Worm (Caenorhabditis elegans) whole organism, mixed stage, embryonic: Measurements from ENCODE around the gene srlf-31.

Experiments
- M03D4.4 ChIP-seq: sonication (generic microtip); optimal IDR thresholded peaks from 2 replicates; lab custom pipeline; 2017; ENCODE audit warnings: mild to moderate bottlenecking, missing genetic modification characterization, missing compliant biosample characterization
- bed-3 ChIP-seq: fragments of 200-800 bp; sonication (Bioruptor generic); optimal IDR thresholded peaks from 3 replicates; lab custom pipeline; 2018; ENCODE audit warnings: mild to moderate bottlenecking, missing genetic modification characterization, moderate library complexity, missing compliant biosample characterization
- blmp-1 ChIP-seq: fragments of 150-350 bp; optimal IDR thresholded peaks from 2 replicates; lab custom pipeline; 2014; ENCODE audit warnings: missing biosample characterization, missing genetic modification characterization
- ceh-39 ChIP-seq: fragments of 150-350 bp; optimal IDR thresholded peaks from 2 replicates; lab custom pipeline; 2014; ENCODE audit warnings: missing biosample characterization, missing genetic modification characterization
- ceh-43 ChIP-seq: fragments of 200-800 bp; sonication (Bioruptor generic); optimal IDR thresholded peaks from 2 replicates; lab custom pipeline; 2018; ENCODE audit warnings: mild to moderate bottlenecking, missing genetic modification characterization, moderate library complexity, missing compliant biosample characterization
- ceh-83 ChIP-seq: fragments of 200-800 bp; sonication (Bioruptor generic); optimal IDR thresholded peaks from 2 replicates; lab custom pipeline; 2018; ENCODE audit warnings: mild to moderate bottlenecking, missing genetic modification characterization, missing compliant biosample characterization
- ces-1 ChIP-seq: fragments of 150-350 bp; optimal IDR thresholded peaks from 2 replicates; lab custom pipeline; 2014; ENCODE audit warnings: missing biosample characterization, missing genetic modification reagents, missing genetic modification characterization
- cnd-1 ChIP-seq: fragments of 200-800 bp; sonication (Bioruptor generic); optimal IDR thresholded peaks from 2 replicates; lab custom pipeline; 2018; ENCODE audit warnings: mild to moderate bottlenecking, missing genetic modification characterization, missing compliant biosample characterization
- drap-1 ChIP-seq: fragments of 200-800 bp; sonication (Bioruptor generic); optimal IDR thresholded peaks from 3 replicates; lab custom pipeline; 2018; ENCODE audit warnings: mild to moderate bottlenecking, missing genetic modification characterization, missing compliant biosample characterization
- elt-1 ChIP-seq: sonication (generic microtip); optimal IDR thresholded peaks from 2 replicates; lab custom pipeline; 2017; ENCODE audit warnings: missing genetic modification characterization, mild to moderate bottlenecking, missing compliant biosample characterization, antibody characterized with exemption, moderate library complexity, borderline replicate concordance; ENCODE audit not compliant: insufficient read depth
- elt-3 ChIP-seq: fragments of 150-350 bp; optimal IDR thresholded peaks from 2 replicates; lab custom pipeline; 2014; ENCODE audit warnings: missing biosample characterization, missing genetic modification characterization
- flh-1 ChIP-seq: fragments of 200-800 bp; sonication (Bioruptor generic); optimal IDR thresholded peaks from 2 replicates; lab custom pipeline; 2018; ENCODE audit warnings: mild to moderate bottlenecking, missing genetic modification characterization, moderate library complexity, missing compliant biosample characterization
- ham-2 ChIP-seq: fragments of 200-800 bp; sonication (Bioruptor generic); optimal IDR thresholded peaks from 2 replicates; lab custom pipeline; 2018; ENCODE audit warnings: mild to moderate bottlenecking, missing genetic modification characterization, missing compliant biosample characterization
- hlh-1 ChIP-seq: fragments of 150-350 bp; optimal IDR thresholded peaks from 2 replicates; lab custom pipeline; 2014; ENCODE audit warnings: missing biosample characterization, missing genetic modification reagents, missing genetic modification characterization
- lin-13 ChIP-seq: fragments of 150-350 bp; optimal IDR thresholded peaks from 2 replicates; lab custom pipeline; 2014; ENCODE audit warnings: missing biosample characterization, missing genetic modification characterization
- lin-32 ChIP-seq: fragments of 200-800 bp; sonication (Bioruptor generic); optimal IDR thresholded peaks from 2 replicates; lab custom pipeline; 2018; ENCODE audit warnings: mild to moderate bottlenecking, missing genetic modification characterization, missing compliant biosample characterization
- lsy-2 ChIP-seq: fragments of 150-350 bp; optimal IDR thresholded peaks from 2 replicates; lab custom pipeline; 2014; ENCODE audit warnings: missing biosample characterization, missing genetic modification characterization
- mab-5 ChIP-seq: fragments of 150-350 bp; optimal IDR thresholded peaks from 2 replicates; lab custom pipeline; 2014; ENCODE audit warnings: missing biosample characterization, missing genetic modification characterization
- mls-2 ChIP-seq: sonication (generic microtip); optimal IDR thresholded peaks from 2 replicates; lab custom pipeline; 2016; ENCODE audit warnings: mild to moderate bottlenecking, missing genetic modification characterization, moderate library complexity, missing compliant biosample characterization
- nhr-12 ChIP-seq: fragments of 150-350 bp; optimal IDR thresholded peaks from 2 replicates; lab custom pipeline; 2014; ENCODE audit warnings: missing biosample characterization, missing genetic modification characterization
- nhr-2 ChIP-seq: fragments of 150-350 bp; optimal IDR thresholded peaks from 2 replicates; lab custom pipeline; 2014; ENCODE audit warnings: missing biosample characterization, missing genetic modification characterization
- nhr-237 ChIP-seq: fragments of 150-350 bp; optimal IDR thresholded peaks from 2 replicates; lab custom pipeline; 2014; ENCODE audit warnings: missing biosample characterization, missing genetic modification characterization
- nhr-28 ChIP-seq: fragments of 150-350 bp; optimal IDR thresholded peaks from 2 replicates; lab custom pipeline; 2014; ENCODE audit warnings: missing biosample characterization, missing genetic modification characterization
- nhr-76 ChIP-seq: sonication (generic microtip); optimal IDR thresholded peaks from 2 replicates; lab custom pipeline; 2017; ENCODE audit warnings: missing biosample characterization, missing genetic modification characterization
- pha-4 ChIP-seq: fragments of 150-350 bp; optimal IDR thresholded peaks from 2 replicates; lab custom pipeline; 2018; ENCODE audit warnings: missing biosample characterization, missing genetic modification reagents, missing genetic modification characterization
- sem-2 ChIP-seq: fragments of 200-800 bp; sonication (Bioruptor generic); optimal IDR thresholded peaks from 2 replicates; lab custom pipeline; 2018; ENCODE audit warnings: mild to moderate bottlenecking, missing genetic modification characterization, missing compliant biosample characterization
- snpc-4 ChIP-seq: fragments of 150-350 bp; optimal IDR thresholded peaks from 2 replicates; lab custom pipeline; 2014; ENCODE audit warnings: missing biosample characterization, missing genetic modification characterization
- sptf-1 ChIP-seq: sonication (generic microtip); optimal IDR thresholded peaks from 2 replicates; lab custom pipeline; 2017; ENCODE audit warnings: mild to moderate bottlenecking, missing genetic modification characterization, moderate library complexity, missing compliant biosample characterization
- tbx-8 ChIP-seq: fragments of 200-800 bp; sonication (Bioruptor generic); optimal IDR thresholded peaks from 2 replicates; lab custom pipeline; 2018; ENCODE audit warnings: mild to moderate bottlenecking, missing genetic modification characterization, moderate library complexity, missing compliant biosample characterization
- unc-120 ChIP-seq: sonication (generic microtip); optimal IDR thresholded peaks from 2 replicates; lab custom pipeline; 2017; ENCODE audit warnings: missing genetic modification characterization, missing compliant biosample characterization; ENCODE audit not compliant: poor library complexity, severe bottlenecking
- unc-62 ChIP-seq: fragments of 150-350 bp; optimal IDR thresholded peaks from 2 replicates; lab custom pipeline; 2014; ENCODE audit warnings: missing biosample characterization, missing genetic modification reagents, missing genetic modification characterization
- ztf-11 ChIP-seq: fragments of 150-350 bp; optimal IDR thresholded peaks from 2 replicates; lab custom pipeline; 2014; ENCODE audit warnings: missing biosample characterization, missing genetic modification characterization

srlf-31 gene

DNA sequence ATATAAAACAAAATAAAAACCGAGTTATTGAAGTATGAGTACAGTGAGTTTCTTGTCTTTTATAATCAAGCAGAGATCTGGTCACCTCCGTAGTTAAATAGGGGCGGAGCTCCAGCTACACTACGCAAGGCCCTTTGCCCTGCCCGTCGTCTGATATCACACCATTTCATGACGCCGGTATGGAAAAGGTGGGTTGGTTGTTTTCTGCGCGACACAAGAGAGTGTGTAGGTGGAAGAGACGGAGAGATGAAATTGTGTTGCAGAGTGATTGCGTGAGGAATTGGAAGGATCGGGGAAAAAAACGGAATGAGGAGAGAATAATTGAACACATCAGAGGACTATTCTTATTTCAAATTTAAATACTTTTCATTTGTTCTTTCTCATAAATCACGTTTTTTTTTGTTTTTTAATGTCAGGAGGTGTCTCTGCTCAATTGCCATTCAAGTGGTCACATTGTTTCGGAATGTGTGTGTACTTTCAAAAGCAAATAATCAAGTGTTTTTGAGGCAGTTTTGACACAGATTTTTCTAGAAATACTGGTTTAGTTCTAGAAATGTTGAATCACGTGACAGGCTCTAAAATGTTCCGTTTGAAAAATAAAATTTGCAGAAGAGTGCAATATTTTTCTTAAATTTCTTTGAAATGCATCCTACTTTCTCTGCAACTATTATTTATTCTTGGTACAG is 7.1 kb downstream of the srlf-31 start, which contains the start of gene ZK822.9:
Gene ZK822.9 (plus strand): TSS at position 180 of the 686 bp plus-strand sequence.
- no peak for TF ChIP-seq unc-120
- TF ChIP-seq elt-1 (tag; lab: Kevin White, UChicago): no peak
- TF ChIP-seq hlh-1: no peak
- TF ChIP-seq snpc-4 (tag; lab: Kevin White, UChicago): no peak
- no peak for TF ChIP-seq cnd-1 (tag; lab: Kevin White, UChicago)
- TF ChIP-seq nhr-12 (tag; lab: Kevin White, UChicago): no peak

DNA sequence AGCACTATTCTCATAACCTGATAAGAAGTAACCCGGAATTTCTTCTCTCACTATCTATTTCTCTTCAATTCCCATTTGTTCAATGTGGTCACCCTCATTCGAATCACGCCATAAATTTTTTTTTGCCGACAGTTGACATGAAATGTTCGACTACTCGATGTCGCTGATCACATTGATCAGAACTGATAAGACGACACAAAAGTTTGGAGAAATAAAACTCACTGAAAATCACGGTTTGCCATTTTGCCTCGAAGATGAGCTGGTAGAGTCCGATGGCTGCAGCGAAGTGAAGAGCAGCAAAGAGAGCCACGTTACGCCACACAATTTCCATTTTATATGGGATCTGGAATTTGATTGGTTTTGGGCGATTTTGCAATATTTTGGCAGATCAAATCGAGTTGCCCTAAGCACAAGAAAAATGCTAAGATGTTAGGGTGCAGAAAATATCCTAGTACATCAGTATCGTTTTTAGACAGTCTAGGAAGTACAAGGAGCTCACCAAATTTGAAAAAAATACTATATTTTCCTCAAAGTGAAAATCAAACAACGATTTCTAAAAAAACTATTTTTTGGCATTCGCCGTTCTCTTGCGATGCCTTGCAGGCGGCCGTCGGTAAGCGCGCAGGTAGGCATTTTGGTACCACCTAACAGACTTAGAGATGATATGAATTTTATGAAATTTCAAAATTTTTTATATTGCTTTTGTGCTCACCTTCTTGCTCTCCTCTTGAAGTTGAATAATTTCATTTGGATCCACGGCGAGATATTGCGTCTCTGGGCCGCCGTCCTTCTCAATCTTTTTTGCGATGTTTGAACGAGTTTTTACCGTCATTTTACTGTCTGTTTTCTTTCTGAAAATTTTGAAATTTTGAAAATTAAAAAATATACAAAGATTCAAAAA is 7.9 kb downstream of the srlf-31 start, which contains the start of gene fat-6:
Gene fat-6 (minus strand): TSS at position 851 of the 901 bp plus-strand sequence.
- TF ChIP-seq mab-5 (tag; lab: Kevin White, UChicago): no peak
- TF ChIP-seq elt-3 (tag; lab: Kevin White, UChicago): no peak
- TF ChIP-seq sem-2: no peak
- no peak for TF ChIP-seq hlh-1
- TF ChIP-seq drap-1: no peak
- no peak for TF ChIP-seq flh-1
- no peak for TF ChIP-seq ceh-39
- TF ChIP-seq ham-2: no peak
- no peak for TF ChIP-seq bed-3 (GFP tag; lab: Kevin White, UChicago)
- no peak for TF ChIP-seq cnd-1 (tag; lab: Kevin White, UChicago)
- no peak for TF ChIP-seq mls-2 (tag; lab: Kevin White, UChicago)
- TF ChIP-seq tbx-8 (GFP tag; lab: Kevin White, UChicago): no peak
- no peak for TF ChIP-seq nhr-12 (tag; lab: Kevin White, UChicago)
- TF ChIP-seq M03D4.4 (tag; lab: Kevin White, UChicago): no peak
- TF ChIP-seq ceh-83 (GFP tag; lab: Kevin White, UChicago): no peak
- no peak for TF ChIP-seq lin-13

DNA sequence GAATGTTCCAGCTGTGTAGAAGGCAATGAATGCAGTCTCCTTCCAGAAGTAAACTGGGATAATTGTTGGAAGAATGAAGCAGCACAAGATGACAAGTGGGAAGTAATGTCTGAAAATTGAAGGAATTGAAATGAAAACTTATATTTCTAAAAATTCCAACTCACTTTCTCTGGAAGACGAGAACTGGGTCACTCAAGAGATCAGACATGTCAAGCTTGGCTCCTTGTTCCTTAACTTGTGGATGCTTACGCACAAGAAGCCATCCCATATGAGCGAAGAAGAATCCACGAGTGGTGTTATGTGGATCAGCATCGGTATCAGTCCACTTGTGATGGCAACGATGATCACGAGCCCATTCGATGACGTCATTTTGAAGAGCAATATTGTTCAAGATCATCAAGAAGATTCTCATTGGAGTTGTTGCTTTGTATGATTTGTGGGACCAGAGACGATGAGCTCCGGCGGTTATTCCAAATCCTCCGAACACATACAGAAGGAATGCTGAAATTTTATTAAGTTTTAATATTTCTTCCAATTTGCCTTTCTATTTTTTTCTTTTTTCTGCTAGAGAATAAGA is 8.6 kb downstream of the srlf-31 start:
- TF ChIP-seq nhr-28 (tag; lab: Kevin White, UChicago) (no peak), lsy-2 (tag; lab: Kevin White, UChicago) (no peak), ceh-43 (no peak), bed-3 (GFP tag; lab: Kevin White, UChicago) (no peak), nhr-76 (tag; lab: Kevin White, UChicago) (no peak), ceh-83 (GFP tag; lab: Kevin White, UChicago) (no peak), sptf-1 (no peak), blmp-1 (tag; lab: Kevin White, UChicago) (no peak), unc-120 (no peak), snpc-4 (tag; lab: Kevin White, UChicago) (no peak), ham-2 (no peak)
- TF ChIP-seq, all 35 proteins: peak for 0

DNA sequence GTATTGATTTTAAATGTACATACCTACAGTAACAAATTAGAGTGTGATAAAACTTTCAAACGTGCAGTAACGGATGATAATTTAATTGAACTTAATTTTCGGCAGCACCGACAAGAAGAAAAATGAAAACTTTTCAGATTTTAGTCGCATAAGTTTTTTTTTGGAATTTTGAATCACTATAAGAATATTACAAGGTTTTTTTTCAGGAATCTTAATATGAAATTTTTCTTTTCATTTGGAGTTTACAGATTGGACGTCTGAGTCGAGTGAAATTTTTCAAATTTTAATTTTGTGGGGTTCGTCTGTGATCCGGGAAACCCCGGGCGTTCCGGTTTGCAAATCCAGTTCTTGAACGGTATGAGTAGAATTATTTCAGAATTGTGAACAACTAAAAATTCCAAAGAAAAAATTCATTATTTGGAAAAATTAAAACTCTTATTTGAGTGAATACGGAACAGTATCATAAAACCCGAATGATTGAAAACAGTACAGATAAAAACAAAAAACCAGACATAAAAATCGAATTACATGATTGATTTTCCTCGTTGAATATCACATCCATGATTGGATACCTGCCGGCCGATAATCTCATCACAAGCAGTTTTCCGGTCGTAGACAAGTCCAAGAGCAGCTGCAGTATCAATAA is 9.6 kb downstream of the srlf-31 start:
- TF ChIP-seq nhr-237 (no peak), lin-13 (no peak), nhr-12 (tag; lab: Kevin White, UChicago) (no peak), cnd-1 (tag; lab: Kevin White, UChicago) (no peak), unc-62 (no peak), nhr-76 (tag; lab: Kevin White, UChicago) (no peak), ztf-11 (tag; lab: Kevin White, UChicago) (no peak)

DNA sequence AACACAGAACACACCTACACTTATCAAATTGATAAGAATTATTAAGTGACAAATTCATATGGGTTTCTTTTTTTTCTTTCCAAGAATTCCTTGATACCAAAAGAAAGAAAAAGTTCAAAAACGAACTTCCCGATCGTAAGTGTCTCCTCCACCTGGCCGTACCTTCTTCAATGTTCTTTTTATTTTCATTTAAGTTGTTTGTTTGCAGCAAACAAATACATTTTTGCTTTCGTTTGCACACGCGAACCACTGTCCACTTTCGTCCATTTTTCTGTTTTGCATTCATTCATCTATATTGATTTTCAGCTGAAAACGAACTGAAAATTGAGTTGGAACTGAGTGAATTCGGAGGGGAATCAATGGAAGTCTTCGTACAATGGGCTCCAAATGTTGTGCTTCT is 11.3 kb downstream of the srlf-31 start, which contains the start of gene VZK822L.2:
Gene VZK822L.2 (plus strand): TSS at position 301 of the 400 bp plus-strand sequence.
- TF ChIP-seq drap-1: no peak
- no peak for TF ChIP-seq nhr-237
- no peak for TF ChIP-seq mab-5 (tag; lab: Kevin White, UChicago)
- no peak for TF ChIP-seq elt-3 (tag; lab: Kevin White, UChicago)
- no peak for TF ChIP-seq nhr-2 (tag; lab: Kevin White, UChicago)
- no peak for TF ChIP-seq lin-32
- no peak for TF ChIP-seq elt-1 (tag; lab: Kevin White, UChicago)
- TF ChIP-seq nhr-28 (tag; lab: Kevin White, UChicago): no peak
- TF ChIP-seq ces-1: no peak
- no peak for TF ChIP-seq ham-2
- TF ChIP-seq unc-62: no peak
- TF ChIP-seq lin-13: no peak
- no peak for TF ChIP-seq ztf-11 (tag; lab: Kevin White, UChicago)
- TF ChIP-seq pha-4 (tag; lab: Kevin White, UChicago): no peak
- no peak for TF ChIP-seq hlh-1
- no peak for TF ChIP-seq blmp-1 (tag; lab: Kevin White, UChicago)
- TF ChIP-seq ceh-39: no peak
